Fruit fly (Drosophila melanogaster) whole organism, prepupa: ENCODE results near the gene CheA75a.

Experiments
- Blimp-1 ChIP-seq: fragments of 200-800 bp; sonication (Bioruptor generic); optimal IDR thresholded peaks from 3 replicates; lab custom pipeline; 2017; ENCODE audit warnings: missing biosample characterization, missing genetic modification characterization, mild to moderate bottlenecking, moderate library complexity, missing genetic modification reagents
- CG10631 ChIP-seq: fragments of 200-800 bp; sonication (Bioruptor generic); optimal IDR thresholded peaks from 2 replicates; lab custom pipeline; 2016; ENCODE audit warnings: missing biosample characterization, missing genetic modification characterization
- CG10669 ChIP-seq: fragments of 200-800 bp; sonication (Bioruptor generic); optimal IDR thresholded peaks from 3 replicates; lab custom pipeline; 2018; ENCODE audit warnings: missing biosample characterization, mild to moderate bottlenecking, missing genetic modification characterization, moderate library complexity
- CG11294 ChIP-seq: fragments of 200-800 bp; sonication (Bioruptor generic); IDR thresholded peaks from 2 replicates; pipeline ENCODE4 v1.3.6; 2022; ENCODE audit warnings: missing biosample characterization, missing genetic modification characterization
- CG11902 ChIP-seq: fragments of 200-800 bp; sonication (Bioruptor generic); optimal IDR thresholded peaks from 3 replicates; lab custom pipeline; 2016; ENCODE audit warnings: missing biosample characterization, missing genetic modification characterization
- CG1621 ChIP-seq: fragments of 200-800 bp; sonication (Bioruptor generic); optimal IDR thresholded peaks from 3 replicates; lab custom pipeline; 2018; ENCODE audit warnings: missing biosample characterization, mild to moderate bottlenecking, missing genetic modification characterization
- CG16779 ChIP-seq: fragments of 200-800 bp; sonication (Bioruptor generic); optimal IDR thresholded peaks from 3 replicates; lab custom pipeline; 2017; ENCODE audit warnings: missing biosample characterization, mild to moderate bottlenecking, missing genetic modification characterization
- CG3032 ChIP-seq: fragments of 200-800 bp; optimal IDR thresholded peaks from 2 replicates; lab custom pipeline; 2019; ENCODE audit warnings: missing biosample characterization, mild to moderate bottlenecking, missing genetic modification characterization, moderate library complexity
- CG32006 ChIP-seq: fragments of 200-800 bp; sonication (Bioruptor generic); optimal IDR thresholded peaks from 3 replicates; lab custom pipeline; 2017; ENCODE audit warnings: missing biosample characterization, mild to moderate bottlenecking, missing genetic modification characterization
- CG34406 ChIP-seq: fragments of 200-800 bp; sonication (Bioruptor generic); optimal IDR thresholded peaks from 3 replicates; lab custom pipeline; 2016; ENCODE audit warnings: missing biosample characterization, missing genetic modification characterization
- CG3919 ChIP-seq: fragments of 200-800 bp; sonication (Bioruptor generic); optimal IDR thresholded peaks from 3 replicates; lab custom pipeline; 2016; ENCODE audit warnings: missing biosample characterization, missing genetic modification characterization
- CG4318 ChIP-seq: fragments of 200-800 bp; sonication (Bioruptor generic); optimal IDR thresholded peaks from 3 replicates; lab custom pipeline; 2017; ENCODE audit warnings: missing biosample characterization, mild to moderate bottlenecking, missing genetic modification characterization
- CG6163 ChIP-seq: fragments of 200-800 bp; sonication (Bioruptor generic); IDR thresholded peaks from 3 replicates; pipeline ENCODE4 v1.3.6; 2022; ENCODE audit warnings: missing biosample characterization, missing genetic modification characterization
- CG6276 ChIP-seq: fragments of 200-800 bp; sonication (Bioruptor generic); optimal IDR thresholded peaks from 2 replicates; lab custom pipeline; 2017; ENCODE audit warnings: missing biosample characterization, mild to moderate bottlenecking, missing genetic modification characterization
- CG6808 ChIP-seq: fragments of 200-800 bp; sonication (Bioruptor generic); optimal IDR thresholded peaks from 3 replicates; lab custom pipeline; 2017; ENCODE audit warnings: missing biosample characterization, missing genetic modification characterization, mild to moderate bottlenecking, moderate library complexity, missing genetic modification reagents
- CG8119 ChIP-seq: fragments of 200-800 bp; sonication (Bioruptor generic); IDR thresholded peaks from 3 replicates; pipeline ENCODE4 v1.3.6; 2022; ENCODE audit warnings: missing biosample characterization, missing genetic modification characterization
- CG8319 ChIP-seq: fragments of 200-800 bp; sonication (Bioruptor generic); optimal IDR thresholded peaks from 3 replicates; lab custom pipeline; 2016; ENCODE audit warnings: missing biosample characterization, missing genetic modification characterization
- CG8632 ChIP-seq: fragments of 200-800 bp; sonication (Bioruptor generic); optimal IDR thresholded peaks from 3 replicates; lab custom pipeline; 2016; ENCODE audit warnings: missing biosample characterization, missing genetic modification characterization
- CG9139 ChIP-seq: fragments of 200-800 bp; sonication (Bioruptor generic); optimal IDR thresholded peaks from 3 replicates; lab custom pipeline; 2017; ENCODE audit warnings: missing biosample characterization, mild to moderate bottlenecking, missing genetic modification characterization
- Eip75B ChIP-seq: fragments of 200-800 bp; sonication (Bioruptor generic); optimal IDR thresholded peaks from 3 replicates; lab custom pipeline; 2016; ENCODE audit warnings: missing biosample characterization, missing genetic modification characterization
- Eip78C ChIP-seq: fragments of 200-800 bp; sonication (Bioruptor generic); peaks from one replicate; lab custom pipeline; 2016; ENCODE audit warnings: missing biosample characterization, missing genetic modification characterization
- Eip93F ChIP-seq: fragments of 200-800 bp; sonication (Bioruptor generic); optimal IDR thresholded peaks from 2 replicates; lab custom pipeline; 2016; ENCODE audit warnings: missing biosample characterization, mild to moderate bottlenecking, missing genetic modification characterization
- Gug ChIP-seq: fragments of 200-800 bp; sonication (Bioruptor generic); IDR thresholded peaks from 2 replicates; pipeline ENCODE4 v1.3.6; 2022; ENCODE audit warnings: missing biosample characterization, missing genetic modification characterization
- Hr38 ChIP-seq: sonication (Bioruptor generic); optimal IDR thresholded peaks from 2 replicates; lab custom pipeline; 2016; ENCODE audit warnings: missing biosample characterization, missing genetic modification characterization
- Hr39 ChIP-seq: fragments of 200-800 bp; sonication (Bioruptor generic); optimal IDR thresholded peaks from 2 replicates; lab custom pipeline; 2016; ENCODE audit warnings: missing biosample characterization, missing genetic modification characterization
- Hr4 ChIP-seq: fragments of 200-800 bp; sonication (Bioruptor generic); optimal IDR thresholded peaks from 3 replicates; lab custom pipeline; 2016; ENCODE audit warnings: missing biosample characterization, missing genetic modification characterization
- Lpt ChIP-seq: fragments of 200-800 bp; sonication (Bioruptor generic); optimal IDR thresholded peaks from 3 replicates; lab custom pipeline; 2016; ENCODE audit warnings: missing biosample characterization, missing genetic modification characterization
- Met ChIP-seq: fragments of 200-800 bp; sonication (Bioruptor generic); optimal IDR thresholded peaks from 3 replicates; lab custom pipeline; 2016; ENCODE audit warnings: missing biosample characterization, missing genetic modification characterization
- OdsH ChIP-seq: fragments of 200-800 bp; sonication (Bioruptor generic); optimal IDR thresholded peaks from 3 replicates; lab custom pipeline; 2016; ENCODE audit warnings: missing biosample characterization, missing genetic modification characterization
- Smox ChIP-seq: fragments of 200-800 bp; sonication (Bioruptor generic); optimal IDR thresholded peaks from 3 replicates; lab custom pipeline; 2016; ENCODE audit warnings: missing biosample characterization, missing genetic modification characterization
- Sox14 ChIP-seq: fragments of 200-800 bp; sonication (Bioruptor generic); optimal IDR thresholded peaks from 3 replicates; lab custom pipeline; 2016; ENCODE audit warnings: missing biosample characterization, missing genetic modification characterization
- Sox15 ChIP-seq: fragments of 200-800 bp; sonication (Bioruptor generic); optimal IDR thresholded peaks from 3 replicates; lab custom pipeline; 2016; ENCODE audit warnings: missing biosample characterization, missing genetic modification characterization
- achi ChIP-seq: fragments of 200-800 bp; sonication (Bioruptor generic); optimal IDR thresholded peaks from 3 replicates; lab custom pipeline; 2016; ENCODE audit warnings: missing biosample characterization, missing genetic modification characterization
- acj6 ChIP-seq: fragments of 200-800 bp; sonication (Bioruptor generic); optimal IDR thresholded peaks from 3 replicates; lab custom pipeline; 2016; ENCODE audit warnings: missing biosample characterization, missing genetic modification characterization
- cyc ChIP-seq: fragments of 200-800 bp; sonication (Bioruptor generic); optimal IDR thresholded peaks from 3 replicates; lab custom pipeline; 2016; ENCODE audit warnings: missing biosample characterization, missing genetic modification characterization
- dac ChIP-seq: fragments of 200-800 bp; sonication (Bioruptor generic); optimal IDR thresholded peaks from 2 replicates; lab custom pipeline; 2017; ENCODE audit warnings: missing biosample characterization, mild to moderate bottlenecking, missing genetic modification characterization
- dsx ChIP-seq: fragments of 200-800 bp; optimal IDR thresholded peaks from 3 replicates; lab custom pipeline; 2019; ENCODE audit warnings: missing biosample characterization, mild to moderate bottlenecking, missing genetic modification characterization, moderate library complexity; ENCODE audit not compliant: poor library complexity, severe bottlenecking
- eg ChIP-seq: fragments of 200-800 bp; sonication (Bioruptor generic); IDR thresholded peaks from 3 replicates; pipeline ENCODE4 v1.3.6; 2022; ENCODE audit warnings: missing biosample characterization, missing genetic modification characterization
- fd59A ChIP-seq: fragments of 200-800 bp; sonication (Bioruptor generic); optimal IDR thresholded peaks from 2 replicates; lab custom pipeline; 2017; ENCODE audit warnings: missing biosample characterization, mild to moderate bottlenecking, missing genetic modification characterization, missing genetic modification reagents
- fd85E ChIP-seq: fragments of 200-800 bp; sonication (Bioruptor generic); optimal IDR thresholded peaks from 3 replicates; lab custom pipeline; 2016; ENCODE audit warnings: missing biosample characterization, missing genetic modification characterization
- fkh ChIP-seq: fragments of 200-800 bp; sonication (Bioruptor generic); optimal IDR thresholded peaks from 3 replicates; lab custom pipeline; 2017; ENCODE audit warnings: missing biosample characterization, mild to moderate bottlenecking, missing genetic modification characterization, moderate library complexity
- lz ChIP-seq: fragments of 200-800 bp; sonication (Bioruptor generic); optimal IDR thresholded peaks from 3 replicates; lab custom pipeline; 2016; ENCODE audit warnings: missing biosample characterization, missing genetic modification characterization
- pdm3 ChIP-seq: fragments of 200-800 bp; sonication (Bioruptor generic); optimal IDR thresholded peaks from 3 replicates; lab custom pipeline; 2016; ENCODE audit warnings: missing biosample characterization, missing genetic modification characterization
- ss ChIP-seq, 2 experiments: fragments of 200-800 bp; sonication (Bioruptor generic); optimal IDR thresholded peaks; 2 replicates in 1 of 2; 3 replicates in 1 of 2; lab custom pipeline; 2017 to 2018; ENCODE audit warnings: mild to moderate bottlenecking in 2 of 2, missing biosample characterization in 2 of 2, missing genetic modification characterization in 2 of 2, moderate library complexity in 1 of 2
- svp ChIP-seq: fragments of 200-800 bp; sonication (Bioruptor generic); peaks from one replicate; lab custom pipeline; 2016; ENCODE audit warnings: missing biosample characterization, missing genetic modification characterization
- topi ChIP-seq: fragments of 200-800 bp; sonication (Bioruptor generic); optimal IDR thresholded peaks from 3 replicates; lab custom pipeline; 2016; ENCODE audit warnings: missing biosample characterization, missing genetic modification characterization

CheA75a gene

DNA sequence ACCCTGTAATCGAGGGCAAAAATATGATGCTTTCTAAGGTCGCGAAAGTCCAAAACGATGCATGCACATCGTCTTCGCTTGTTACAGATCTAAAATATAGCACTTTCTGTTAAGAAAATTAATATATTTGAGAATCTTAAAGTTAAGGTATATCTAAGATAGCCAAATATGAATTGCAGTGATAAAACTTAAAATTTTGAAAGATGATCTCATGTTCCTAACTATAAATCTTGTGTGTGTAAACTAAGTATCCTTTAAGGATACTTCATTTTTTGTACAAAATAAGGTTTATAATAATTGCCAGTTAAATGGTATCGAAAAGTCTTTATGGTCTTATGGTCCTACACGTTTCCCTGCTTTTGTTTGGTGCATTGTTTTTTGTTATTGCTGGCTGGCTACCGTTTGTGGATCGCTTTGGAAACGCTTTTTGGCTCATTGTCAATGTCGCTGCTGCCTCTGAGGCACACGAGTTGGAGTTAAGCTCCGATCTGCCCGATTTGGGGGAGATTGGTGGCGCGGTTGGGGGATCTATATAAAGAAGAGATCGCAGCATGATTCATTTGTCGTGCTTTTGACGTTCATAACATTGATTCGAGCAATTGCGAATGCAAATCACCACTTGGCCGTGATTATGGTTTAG is 10.8 kb upstream of the CheA75a start (continued):
- TF ChIP-seq CG1621 (tag; lab: Kevin White, UChicago) (no peak), Met (GFP tag; lab: Kevin White, UChicago) (peak; percentile 83), CG3919 (peak; percentile 60), Blimp-1 (GFP tag; lab: Kevin White, UChicago) (peak; percentile 18), lz (peak; percentile 69), Eip75B (GFP tag; lab: Kevin White, UChicago) (peak; percentile 64), dac (no peak), CG10669 (GFP tag; lab: Kevin White, UChicago) (peak; percentile 47), Smox (peak; percentile 71), Gug (GFP tag; lab: Robert Waterston, UW) (no peak), CG8319 (GFP tag; lab: Kevin White, UChicago) (no peak), Eip93F (GFP tag; lab: Kevin White, UChicago) (no peak), eg (GFP tag; lab: Robert Waterston, UW) (no peak; the same call in 2 of the 3 replicates), Hr39 (GFP tag; lab: Kevin White, UChicago) (peak; percentile 68), Sox15 (GFP tag; lab: Kevin White, UChicago) (peak; percentile 34), CG9139 (GFP tag; lab: Kevin White, UChicago) (no peak), fd85E (GFP tag; lab: Kevin White, UChicago) (no peak), CG8632 (GFP tag; lab: Kevin White, UChicago) (peak; percentile 47), CG3032 (peak; percentile 56), CG10631 (peak; percentile 64), CG8119 (GFP tag; lab: Robert Waterston, UW) (no peak), OdsH (GFP tag; lab: Kevin White, UChicago) (peak; percentile 64), CG34406 (GFP tag; lab: Kevin White, UChicago) (peak; percentile 58), CG6276 (no peak), achi (GFP tag; lab: Kevin White, UChicago) (peak; percentile 68), Hr4 (GFP tag; lab: Kevin White, UChicago) (peak; percentile 28), Lpt (GFP tag; lab: Kevin White, UChicago) (no peak), ss (GFP tag; optimal IDR thresholded peaks at IDR 0.05; lab: Kevin White, UChicago) (peak; percentile 39 to 49), acj6 (GFP tag; lab: Kevin White, UChicago) (peak; percentile 69), CG6808 (GFP tag; lab: Kevin White, UChicago) (peak; percentile 62), pdm3 (GFP tag; lab: Kevin White, UChicago) (peak; percentile 63), fd59A (GFP tag; lab: Kevin White, UChicago) (peak; percentile 59), fkh (GFP tag; lab: Kevin White, UChicago) (no peak), cyc (GFP tag; lab: Kevin White, UChicago) (peak; percentile 56)

dm6 chr3L:18242096-18242495 is 9.8 kb upstream of the CheA75a start:
- peak; percentile 85 for TF ChIP-seq fkh (GFP tag; lab: Kevin White, UChicago)
- TF ChIP-seq CG1621 (tag; lab: Kevin White, UChicago), result no peak
- TF ChIP-seq Eip78C (GFP tag; lab: Kevin White, UChicago), result peak; percentile 15
- TF ChIP-seq, all 60 proteins: peak for 2

- TF ChIP-seq dsx (GFP tag; lab: Kevin White, UChicago) (peak; percentile 40), CG10631 (peak; percentile 84), CG11902 (GFP tag; lab: Kevin White, UChicago) (no peak), Blimp-1 (GFP tag; lab: Kevin White, UChicago) (no peak), CG32006 (GFP tag; lab: Kevin White, UChicago) (peak; percentile 50), Sox14 (GFP tag; lab: Kevin White, UChicago) (peak; percentile 3), CG9139 (GFP tag; lab: Kevin White, UChicago) (peak; percentile 7), CG16779 (tag; lab: Kevin White, UChicago) (no peak), achi (GFP tag; lab: Kevin White, UChicago) (peak; percentile 55), CG3919 (peak; percentile 68), CG4318 (GFP tag; lab: Kevin White, UChicago) (peak; percentile 18), CG10669 (GFP tag; lab: Kevin White, UChicago) (peak; percentile 74), Hr38 (GFP tag; lab: Kevin White, UChicago) (no peak), topi (no peak), OdsH (GFP tag; lab: Kevin White, UChicago) (peak; percentile 3), dac (no peak), CG6163 (GFP tag; lab: Robert Waterston, UW) (peak; percentile 81), cyc (GFP tag; lab: Kevin White, UChicago) (no peak), Sox15 (GFP tag; lab: Kevin White, UChicago) (no peak), Hr39 (GFP tag; lab: Kevin White, UChicago) (no peak), CG11294 (GFP tag; lab: Robert Waterston, UW) (peak; percentile 31; the same call in 1 of the 2 replicates), Met (GFP tag; lab: Kevin White, UChicago) (no peak), CG6276 (peak; percentile 63), Lpt (GFP tag; lab: Kevin White, UChicago) (no peak), svp (GFP tag; lab: Kevin White, UChicago) (peak; percentile 64)
Measured at dm6 chr3L:18243152-18243551, 8.7 kb upstream of the CheA75a start.
